Fruit fly (Drosophila melanogaster): ENCODE results near the gene CG2260.

CG2260 gene

dm6 chrX:8142067-8142462 lies 21.1 kb upstream of the CG2260 start, which contains the start of gene Smox (continued):
- TF ChIP-seq pzg (GFP tag; optimal IDR thresholded peaks at IDR 0.05) (peak; percentile 73), MBD-R2 (GFP tag; IDR thresholded peaks at IDR 0.05) (peak; percentile 43), CG3065 (GFP tag; optimal IDR thresholded peaks at IDR 0.05) (no peak), nmo (GFP tag; optimal IDR thresholded peaks at IDR 0.05) (peak; percentile 23), cg (GFP tag; optimal IDR thresholded peaks at IDR 0.05) (no peak), bigmax (GFP tag; optimal IDR thresholded peaks at IDR 0.05) (peak; percentile 18), CG16813 (GFP tag; IDR thresholded peaks at IDR 0.05; ENCODE audit: partially characterized antibody) (no peak), CG13624 (GFP tag; optimal IDR thresholded peaks at IDR 0.05) (peak; percentile 38)

- TF ChIP-seq CG10979 (tag; optimal IDR thresholded peaks at IDR 0.05) (peak; percentile 3), dm (GFP tag; optimal IDR thresholded peaks at IDR 0.05) (peak; percentile 11), Ssrp (tag; optimal IDR thresholded peaks at IDR 0.05) (no peak), H15 (GFP tag; IDR thresholded peaks at IDR 0.05) (no peak), CG7556 (GFP tag; optimal IDR thresholded peaks at IDR 0.05) (peak; percentile 28), Fer2 (tag; optimal IDR thresholded peaks at IDR 0.05) (no peak), CG12769 (tag; optimal IDR thresholded peaks at IDR 0.05) (peak; percentile 96), Mad (GFP tag; optimal IDR thresholded peaks at IDR 0.05) (peak; percentile 19), Bdp1 (GFP tag; optimal IDR thresholded peaks at IDR 0.05) (no peak), CkIIα-i1 (GFP tag; IDR thresholded peaks at IDR 0.05) (no peak), gem (tag; optimal IDR thresholded peaks at IDR 0.05) (peak; percentile 46), cwo (GFP tag; optimal IDR thresholded peaks at IDR 0.05) (peak; percentile 39), CG11247 (GFP tag; IDR thresholded peaks at IDR 0.05) (no peak), pho (GFP tag; optimal IDR thresholded peaks at IDR 0.05) (peak; percentile 8), nom (GFP tag; optimal IDR thresholded peaks at IDR 0.05) (peak; percentile 43), CG7839 (tag; optimal IDR thresholded peaks at IDR 0.05) (peak; percentile 17), seq (GFP tag; IDR thresholded peaks at IDR 0.05) (peak; percentile 39; the same call in 1 of the 2 replicates), CG3065 (GFP tag; optimal IDR thresholded peaks at IDR 0.05) (no peak), ham (GFP tag; IDR thresholded peaks at IDR 0.05) (no peak), Xbp1 (GFP tag; optimal IDR thresholded peaks at IDR 0.05) (peak; percentile 16), row (GFP tag; IDR thresholded peaks at IDR 0.05) (0 out of 3 replicates have a peak, but pooled peaks have one; percentile 24), Hmr (GFP tag; optimal IDR thresholded peaks at IDR 0.05) (peak; percentile 29), en (GFP tag; optimal IDR thresholded peaks at IDR 0.05) (no peak), slp2 (GFP tag; optimal IDR thresholded peaks at IDR 0.05) (no peak), fru (optimal IDR thresholded peaks at IDR 0.05) (no peak), wor (GFP tag; IDR thresholded peaks at IDR 0.05) (no peak), sens (GFP tag) (peak; percentile 92), gsb (GFP tag; IDR thresholded peaks at IDR 0.05) (no peak), cg (GFP tag; optimal IDR thresholded peaks at IDR 0.05) (peak; percentile 99), CG14860 (GFP tag; IDR thresholded peaks at IDR 0.05; ENCODE audit: partially characterized antibody) (no peak), gt (GFP tag; IDR thresholded peaks at IDR 0.05) (no peak), zfh1 (GFP tag; IDR thresholded peaks at IDR 0.05) (no peak), CG6683 (GFP tag; optimal IDR thresholded peaks at IDR 0.05) (peak; percentile 0), Ada2b (GFP tag; IDR thresholded peaks at IDR 0.05) (no peak), scrt (GFP tag; optimal IDR thresholded peaks at IDR 0.05) (peak; percentile 40), crc (GFP tag; optimal IDR thresholded peaks at IDR 0.05) (peak; percentile 11), CG16813 (GFP tag; IDR thresholded peaks at IDR 0.05; ENCODE audit: partially characterized antibody) (no peak), Xrp1 (GFP tag; IDR thresholded peaks at IDR 0.05) (peak; percentile 21; the same call in 1 of the 2 replicates), Antp (GFP tag; optimal IDR thresholded peaks at IDR 0.05) (peak; percentile 28), CG11560 (tag; IDR thresholded peaks at IDR 0.05) (no peak), CG1603 (tag; optimal IDR thresholded peaks at IDR 0.05) (peak; percentile 37), Aef1 (GFP tag; IDR thresholded peaks at IDR 0.05) (peak; percentile 45; the same call in 2 of the 3 replicates), CG5245 (GFP tag; optimal IDR thresholded peaks at IDR 0.05) (no peak)
These were observed 20.6 kb upstream of the CG2260 start for dm6 chrX:8141353-8142066.

Measured in whole organism, embryonic.